Fruit fly (Drosophila melanogaster): ENCODE measurements around the gene wcy.
A peak's percentile ranks its signal among the peaks of the same experiment; 100 is the strongest.

The wcy gene

dm6 chrX:17077290-17078138 lies at the start of gene wcy:
Gene wcy, minus strand, starts transcription at chrX:17077897.
- TF ChIP-seq CG11294 (GFP tag; IDR thresholded peaks at IDR 0.05): no peak
- no peak for TF ChIP-seq fkh (GFP tag; optimal IDR thresholded peaks at IDR 0.05)
- TF ChIP-seq Sox14 (GFP tag; optimal IDR thresholded peaks at IDR 0.05): peak; percentile 3
- peak; percentile 61 for TF ChIP-seq svp (GFP tag)
- TF ChIP-seq CG6163 (GFP tag; IDR thresholded peaks at IDR 0.05): peak; percentile 64
- TF ChIP-seq CG11762 (GFP tag; optimal IDR thresholded peaks at IDR 0.05; ENCODE audit: insufficient read depth): no peak
- TF ChIP-seq fd59A (GFP tag; optimal IDR thresholded peaks at IDR 0.05): no peak
- TF ChIP-seq Eip78C (GFP tag): peak; percentile 61
- TF ChIP-seq lz (GFP tag; optimal IDR thresholded peaks at IDR 0.05): peak; percentile 25
- TF ChIP-seq Gug (GFP tag; IDR thresholded peaks at IDR 0.05): no peak
- no peak for TF ChIP-seq Ets21C (GFP tag; optimal IDR thresholded peaks at IDR 0.05)
- peak in 1 of 2 experiments; percentile 34 for TF ChIP-seq ss (GFP tag; optimal IDR thresholded peaks at IDR 0.05)
- TF ChIP-seq eg (GFP tag; IDR thresholded peaks at IDR 0.05): no peak; the same call in 2 of the 3 replicates
- TF ChIP-seq Lpt (GFP tag; optimal IDR thresholded peaks at IDR 0.05): no peak
- TF ChIP-seq CG34406 (GFP tag; optimal IDR thresholded peaks at IDR 0.05): no peak
- TF ChIP-seq CG31627 (GFP tag; optimal IDR thresholded peaks at IDR 0.05): peak; percentile 21
- TF ChIP-seq net (GFP tag; optimal IDR thresholded peaks at IDR 0.05): peak; percentile 12
- no peak for TF ChIP-seq CG6792 (GFP tag; optimal IDR thresholded peaks at IDR 0.05)
- no peak for TF ChIP-seq Smox (GFP tag; optimal IDR thresholded peaks at IDR 0.05)
- TF ChIP-seq CG1621 (tag; optimal IDR thresholded peaks at IDR 0.05): peak; percentile 68
- peak; percentile 41 for TF ChIP-seq CG6808 (GFP tag; optimal IDR thresholded peaks at IDR 0.05)
- peak; percentile 9 for TF ChIP-seq cyc (GFP tag; optimal IDR thresholded peaks at IDR 0.05)
- peak; percentile 11 for TF ChIP-seq topi (GFP tag; optimal IDR thresholded peaks at IDR 0.05)

- TF ChIP-seq Hr38 (GFP tag; optimal IDR thresholded peaks at IDR 0.05) (no peak), CG6808 (GFP tag; optimal IDR thresholded peaks at IDR 0.05) (peak; percentile 11), CG7368 (GFP tag; optimal IDR thresholded peaks at IDR 0.05) (peak; percentile 9), Hr4 (GFP tag; optimal IDR thresholded peaks at IDR 0.05) (peak; percentile 21), Ets96B (tag; optimal IDR thresholded peaks at IDR 0.05) (peak; percentile 58), dac (GFP tag; optimal IDR thresholded peaks at IDR 0.05) (no peak), Eip93F (GFP tag; optimal IDR thresholded peaks at IDR 0.05) (no peak), CG31627 (GFP tag; optimal IDR thresholded peaks at IDR 0.05) (no peak), CG15336 (GFP tag; IDR thresholded peaks at IDR 0.05) (peak; percentile 54), CG4318 (GFP tag; optimal IDR thresholded peaks at IDR 0.05) (no peak), Ets21C (GFP tag; optimal IDR thresholded peaks at IDR 0.05) (peak; percentile 15), CG6163 (GFP tag; IDR thresholded peaks at IDR 0.05) (peak; percentile 47; the same call in 1 of the 3 replicates), fd59A (GFP tag; optimal IDR thresholded peaks at IDR 0.05) (no peak), topi (GFP tag; optimal IDR thresholded peaks at IDR 0.05) (peak; percentile 45), spab (GFP tag; optimal IDR thresholded peaks at IDR 0.05) (peak; percentile 19), salr (GFP tag; optimal IDR thresholded peaks at IDR 0.05) (peak in 1 of 2 experiments; percentile 40), dsx (GFP tag; optimal IDR thresholded peaks at IDR 0.05; ENCODE audit: poor library complexity, severe bottlenecking) (peak; percentile 8), CG6792 (GFP tag; optimal IDR thresholded peaks at IDR 0.05) (peak; percentile 15), Hr39 (GFP tag; optimal IDR thresholded peaks at IDR 0.05) (no peak), CG8119 (GFP tag; IDR thresholded peaks at IDR 0.05) (peak; percentile 32; the same call in 1 of the 3 replicates), Met (GFP tag; optimal IDR thresholded peaks at IDR 0.05) (peak; percentile 11), CG9139 (GFP tag; optimal IDR thresholded peaks at IDR 0.05) (peak; percentile 44), eg (GFP tag; IDR thresholded peaks at IDR 0.05) (no peak; the same call in 2 of the 3 replicates), Lpt (GFP tag; optimal IDR thresholded peaks at IDR 0.05) (no peak), cyc (GFP tag; optimal IDR thresholded peaks at IDR 0.05) (peak; percentile 40), Sox14 (GFP tag; optimal IDR thresholded peaks at IDR 0.05) (no peak), CG8319 (GFP tag; optimal IDR thresholded peaks at IDR 0.05) (no peak), ss (GFP tag; optimal IDR thresholded peaks at IDR 0.05) (peak; percentile 67 to 71), OdsH (GFP tag; optimal IDR thresholded peaks at IDR 0.05) (peak; percentile 31), CG11762 (GFP tag; optimal IDR thresholded peaks at IDR 0.05; ENCODE audit: insufficient read depth) (peak; percentile 10), fd85E (GFP tag; optimal IDR thresholded peaks at IDR 0.05) (no peak), CG32006 (GFP tag; optimal IDR thresholded peaks at IDR 0.05) (peak; percentile 29), CG1621 (tag; optimal IDR thresholded peaks at IDR 0.05) (no peak), svp (GFP tag) (peak; percentile 85), Sox15 (GFP tag; optimal IDR thresholded peaks at IDR 0.05) (no peak), achi (GFP tag; optimal IDR thresholded peaks at IDR 0.05) (no peak), CG11294 (GFP tag; IDR thresholded peaks at IDR 0.05) (no peak)
Measured at dm6 chrX:17125017-17125821, 47.5 kb upstream of the wcy start.

All from whole organism, prepupa.